Worm (Caenorhabditis elegans) whole organism, L3 larva: ENCODE results near the gene C35B1.3.

Experiments used
- ZK546.5 ChIP-seq: sonication (generic microtip); optimal IDR thresholded peaks from 2 replicates; lab custom pipeline; 2017; ENCODE audit warnings: missing biosample characterization, missing genetic modification characterization
- ceh-82 ChIP-seq: fragments of 150-350 bp; optimal IDR thresholded peaks from 2 replicates; lab custom pipeline; 2014; ENCODE audit warnings: missing biosample characterization, missing genetic modification characterization
- elt-1 ChIP-seq: fragments of 150-350 bp; optimal IDR thresholded peaks from 2 replicates; lab custom pipeline; 2014; ENCODE audit warnings: missing biosample characterization, missing genetic modification characterization
- jun-1 ChIP-seq: fragments of 150-350 bp; optimal IDR thresholded peaks from 2 replicates; lab custom pipeline; 2014; ENCODE audit warnings: missing biosample characterization, missing genetic modification reagents, missing genetic modification characterization
- lin-15B ChIP-seq: fragments of 150-350 bp; optimal IDR thresholded peaks from 2 replicates; lab custom pipeline; 2014; ENCODE audit warnings: missing biosample characterization, missing genetic modification characterization
- lin-39 ChIP-seq: fragments of 150-350 bp; optimal IDR thresholded peaks from 2 replicates; lab custom pipeline; 2018; ENCODE audit warnings: missing biosample characterization, missing genetic modification reagents, missing genetic modification characterization
- nhr-11 ChIP-seq: fragments of 150-350 bp; optimal IDR thresholded peaks from 2 replicates; lab custom pipeline; 2014; ENCODE audit warnings: missing biosample characterization, missing genetic modification characterization
- nhr-237 ChIP-seq: fragments of 150-350 bp; optimal IDR thresholded peaks from 2 replicates; lab custom pipeline; 2014; ENCODE audit warnings: missing biosample characterization, missing genetic modification characterization
- sea-2 ChIP-seq: fragments of 150-350 bp; sonication (generic microtip); optimal IDR thresholded peaks from 4 replicates; lab custom pipeline; 2014; ENCODE audit warnings: missing biosample characterization, missing genetic modification reagents, missing genetic modification characterization

DNA sequence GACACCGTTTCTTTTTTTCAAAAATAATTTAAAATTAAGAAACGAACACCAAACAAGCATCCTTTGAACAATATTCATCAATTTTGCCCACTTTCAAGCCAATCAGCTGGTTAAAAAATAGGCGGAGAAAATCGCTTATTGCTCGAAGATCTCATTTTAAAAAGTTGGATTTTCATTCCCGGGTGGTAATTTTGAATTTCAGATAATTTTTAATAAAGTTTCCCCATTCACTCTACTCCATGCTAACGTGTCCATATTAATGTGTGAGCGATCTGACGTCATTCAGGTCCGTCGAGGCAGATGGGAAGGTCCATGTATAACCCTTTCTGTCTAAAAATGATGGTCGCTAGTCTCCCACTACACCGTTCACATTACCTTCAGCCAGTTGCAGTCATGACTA, 12.5 kb upstream of the C35B1.3 start, which contains the start of gene fbxb-55:
- TF ChIP-seq elt-1 (tag; lab: Kevin White, UChicago) (no peak), ceh-82 (no peak), ZK546.5 (tag; lab: Kevin White, UChicago) (no peak), nhr-11 (tag; lab: Kevin White, UChicago) (no peak), nhr-237 (tag; lab: Kevin White, UChicago) (no peak), jun-1 (tag; lab: Kevin White, UChicago) (no peak), lin-39 (no peak), sea-2 (GFP tag; lab: Kevin White, UChicago) (no peak), lin-15B (tag; lab: Kevin White, UChicago) (no peak)
